Fruit fly (Drosophila melanogaster) whole organism, embryonic: ENCODE results near the gene Gdh.
A peak's percentile ranks its signal among the peaks of the same experiment; 100 is the strongest.

Source experiments
- Atf-2 ChIP-seq: fragments of 200-800 bp; sonication (Bioruptor generic); optimal IDR thresholded peaks from 2 replicates; lab custom pipeline; 2016; ENCODE audit warnings: missing biosample characterization, missing genetic modification characterization
- CG10267 ChIP-seq: fragments of 200-800 bp; sonication (Bioruptor generic); optimal IDR thresholded peaks from 2 replicates; lab custom pipeline; 2018; ENCODE audit warnings: missing biosample characterization, mild to moderate bottlenecking, missing genetic modification characterization, moderate library complexity
- CG10366 ChIP-seq: fragments of 200-800 bp; sonication (Bioruptor generic); IDR thresholded peaks from 2 replicates; pipeline ENCODE4 v1.3.6; 2022; ENCODE audit warnings: missing biosample characterization, missing genetic modification characterization
- CG11247 ChIP-seq: fragments of 200-800 bp; sonication (Bioruptor generic); IDR thresholded peaks from 2 replicates; pipeline ENCODE4 v1.3.6; 2022; ENCODE audit warnings: missing biosample characterization, missing genetic modification characterization
- CG11456 ChIP-seq: fragments of 200-800 bp; sonication (Bioruptor generic); IDR thresholded peaks from 3 replicates; pipeline ENCODE4 v1.3.6; 2022; ENCODE audit warnings: missing biosample characterization, missing genetic modification characterization
- CG11723 ChIP-seq: fragments of 200-800 bp; sonication (Bioruptor generic); optimal IDR thresholded peaks from 2 replicates; lab custom pipeline; 2017; ENCODE audit warnings: missing biosample characterization, mild to moderate bottlenecking, missing genetic modification characterization
- CG12071 ChIP-seq: fragments of 200-800 bp; sonication (Bioruptor generic); optimal IDR thresholded peaks from 3 replicates; lab custom pipeline; 2018; ENCODE audit warnings: missing biosample characterization, mild to moderate bottlenecking, missing genetic modification characterization
- CG12104 ChIP-seq: fragments of 200-800 bp; sonication (Bioruptor generic); optimal IDR thresholded peaks from 3 replicates; lab custom pipeline; 2016; ENCODE audit warnings: missing biosample characterization, missing genetic modification characterization
- CG12299 ChIP-seq: fragments of 200-800 bp; sonication (Bioruptor generic); optimal IDR thresholded peaks from 2 replicates; lab custom pipeline; 2018; ENCODE audit warnings: missing biosample characterization, mild to moderate bottlenecking, missing genetic modification characterization
- CG12659 ChIP-seq: fragments of 200-800 bp; sonication (Bioruptor generic); optimal IDR thresholded peaks from 3 replicates; lab custom pipeline; 2017; ENCODE audit warnings: mild to moderate bottlenecking, missing biosample characterization, missing genetic modification reagents, missing genetic modification characterization
- CG13296 ChIP-seq: fragments of 200-800 bp; sonication (Bioruptor generic); optimal IDR thresholded peaks from 3 replicates; lab custom pipeline; 2018; ENCODE audit warnings: missing biosample characterization, mild to moderate bottlenecking, missing genetic modification characterization
- CG15073 ChIP-seq: fragments of 200-800 bp; sonication (Bioruptor generic); optimal IDR thresholded peaks from 2 replicates; lab custom pipeline; 2016; ENCODE audit warnings: missing biosample characterization, missing genetic modification characterization
- CG17359 ChIP-seq: fragments of 200-800 bp; sonication (Bioruptor generic); optimal IDR thresholded peaks from 3 replicates; lab custom pipeline; 2018; ENCODE audit warnings: missing biosample characterization, mild to moderate bottlenecking, missing genetic modification characterization, moderate library complexity
- CG17385 ChIP-seq: fragments of 200-800 bp; sonication (Bioruptor generic); optimal IDR thresholded peaks from 3 replicates; lab custom pipeline; 2018; ENCODE audit warnings: missing biosample characterization, mild to moderate bottlenecking, missing genetic modification characterization
- CG17802 ChIP-seq: fragments of 200-800 bp; sonication (Bioruptor generic); optimal IDR thresholded peaks from 2 replicates; lab custom pipeline; 2018; ENCODE audit warnings: missing biosample characterization, mild to moderate bottlenecking, missing genetic modification characterization, moderate library complexity
- CG18619 ChIP-seq: fragments of 200-800 bp; sonication (Bioruptor generic); optimal IDR thresholded peaks from 3 replicates; lab custom pipeline; 2017; ENCODE audit warnings: missing biosample characterization, mild to moderate bottlenecking, missing genetic modification characterization
- CG3995 ChIP-seq: fragments of 200-800 bp; sonication (Bioruptor generic); optimal IDR thresholded peaks from 3 replicates; lab custom pipeline; 2016; ENCODE audit warnings: missing biosample characterization, missing genetic modification characterization
- CG6765 ChIP-seq: fragments of 200-800 bp; sonication (Bioruptor generic); optimal IDR thresholded peaks from 3 replicates; lab custom pipeline; 2017; ENCODE audit warnings: missing biosample characterization, mild to moderate bottlenecking, missing genetic modification characterization
- CG7928 ChIP-seq: fragments of 200-800 bp; sonication (Bioruptor generic); optimal IDR thresholded peaks from 2 replicates; lab custom pipeline; 2017; ENCODE audit warnings: missing biosample characterization, mild to moderate bottlenecking, missing genetic modification characterization
- CG9215 ChIP-seq: fragments of 200-800 bp; sonication (Bioruptor generic); IDR thresholded peaks from 2 replicates; pipeline ENCODE4 v1.3.6; 2022; ENCODE audit warnings: missing biosample characterization, missing genetic modification characterization
- CG9797 ChIP-seq: fragments of 200-800 bp; sonication (Bioruptor generic); optimal IDR thresholded peaks from 3 replicates; lab custom pipeline; 2018; ENCODE audit warnings: missing biosample characterization, mild to moderate bottlenecking, missing genetic modification characterization
- Dad ChIP-seq: fragments of 200-800 bp; sonication (Bioruptor generic); optimal IDR thresholded peaks from 3 replicates; lab custom pipeline; 2016; ENCODE audit warnings: missing biosample characterization, missing genetic modification characterization
- Dip3 ChIP-seq: fragments of 200-800 bp; sonication (Bioruptor generic); optimal IDR thresholded peaks from 3 replicates; lab custom pipeline; 2016; ENCODE audit warnings: missing biosample characterization, missing genetic modification characterization
- Doc3 ChIP-seq: fragments of 200-800 bp; sonication (Bioruptor generic); IDR thresholded peaks from 3 replicates; pipeline ENCODE4 v1.3.6; 2022; ENCODE audit warnings: missing biosample characterization, missing genetic modification characterization; ENCODE audit not compliant: partially characterized antibody
- Dp ChIP-seq: fragments of 200-800 bp; sonication (Bioruptor generic); optimal IDR thresholded peaks from 2 replicates; lab custom pipeline; 2018; ENCODE audit warnings: missing biosample characterization, mild to moderate bottlenecking, missing genetic modification characterization, moderate library complexity
- Fer2 ChIP-seq: fragments of 200-800 bp; sonication (Bioruptor generic); optimal IDR thresholded peaks from 2 replicates; lab custom pipeline; 2018; ENCODE audit warnings: missing biosample characterization, mild to moderate bottlenecking, missing genetic modification characterization, moderate library complexity
- H2.0 ChIP-seq: fragments of 200-800 bp; sonication (Bioruptor generic); IDR thresholded peaks from 2 replicates; pipeline ENCODE4 v1.3.6; 2022; ENCODE audit warnings: missing biosample characterization, missing genetic modification characterization
- Lpt ChIP-seq: fragments of >200 bp; optimal IDR thresholded peaks from 2 replicates; lab custom pipeline; 2018; ENCODE audit warnings: missing biosample characterization, missing genetic modification characterization
- Mes4 ChIP-seq: fragments of 200-800 bp; sonication (Bioruptor generic); optimal IDR thresholded peaks from 2 replicates; lab custom pipeline; 2016; ENCODE audit warnings: missing biosample characterization, missing genetic modification characterization
- Pdp1 ChIP-seq, 2 experiments: fragments of 200-800 bp; sonication (Bioruptor generic); optimal IDR thresholded peaks; 3 replicates each; lab custom pipeline; 2016; ENCODE audit warnings: missing biosample characterization in 2 of 2, missing genetic modification characterization in 2 of 2, mild to moderate bottlenecking in 1 of 2, moderate library complexity in 1 of 2
- Rx ChIP-seq: fragments of 200-800 bp; sonication (Bioruptor generic); IDR thresholded peaks from 2 replicates; pipeline ENCODE4 v1.3.6; 2022; ENCODE audit warnings: missing biosample characterization, missing genetic modification characterization
- Sry-δ ChIP-seq: fragments of 200-800 bp; sonication (Bioruptor generic); optimal IDR thresholded peaks from 2 replicates; lab custom pipeline; 2016; ENCODE audit warnings: missing biosample characterization, missing genetic modification characterization
- Taf1 ChIP-seq: fragments of 200-800 bp; sonication (Bioruptor generic); IDR thresholded peaks from 2 replicates; pipeline ENCODE4 v1.3.6; 2022; ENCODE audit warnings: missing biosample characterization, missing genetic modification characterization
- YL-1 ChIP-seq: fragments of 200-800 bp; sonication (Bioruptor generic); optimal IDR thresholded peaks from 3 replicates; lab custom pipeline; 2017; ENCODE audit warnings: missing biosample characterization, mild to moderate bottlenecking, missing genetic modification characterization
- aop ChIP-seq: fragments of 200-800 bp; sonication (Bioruptor generic); IDR thresholded peaks from 2 replicates; pipeline ENCODE4 v1.3.6; 2022; ENCODE audit warnings: missing biosample characterization, missing genetic modification characterization
- ase ChIP-seq: fragments of 200-800 bp; sonication (Bioruptor generic); IDR thresholded peaks from 3 replicates; pipeline ENCODE4 v1.3.6; 2022; ENCODE audit warnings: missing biosample characterization, missing genetic modification characterization
- cwo ChIP-seq: fragments of 200-800 bp; sonication (Bioruptor generic); optimal IDR thresholded peaks from 3 replicates; lab custom pipeline; 2017; ENCODE audit warnings: missing biosample characterization, missing genetic modification characterization, mild to moderate bottlenecking, moderate library complexity, missing genetic modification reagents
- eve ChIP-seq, 2 experiments: fragments of >200 bp; optimal IDR thresholded peaks; 2 replicates each; lab custom pipeline; 2017; ENCODE audit warnings: missing biosample characterization in 2 of 2, missing genetic modification characterization in 2 of 2
- gem ChIP-seq: fragments of 200-800 bp; sonication (Bioruptor generic); optimal IDR thresholded peaks from 2 replicates; lab custom pipeline; 2019; ENCODE audit warnings: missing biosample characterization, mild to moderate bottlenecking, missing genetic modification characterization, moderate library complexity
- gsb ChIP-seq: fragments of 200-800 bp; sonication (Bioruptor generic); IDR thresholded peaks from 2 replicates; pipeline ENCODE4 v1.3.6; 2022; ENCODE audit warnings: missing biosample characterization, missing genetic modification characterization
- nom ChIP-seq: fragments of 200-800 bp; sonication (Bioruptor generic); optimal IDR thresholded peaks from 2 replicates; lab custom pipeline; 2017; ENCODE audit warnings: missing biosample characterization, missing genetic modification characterization, mild to moderate bottlenecking, moderate library complexity, missing genetic modification reagents
- pros ChIP-seq: fragments of 200-800 bp; sonication (Bioruptor generic); optimal IDR thresholded peaks from 3 replicates; lab custom pipeline; 2019; ENCODE audit warnings: missing biosample characterization, mild to moderate bottlenecking, missing genetic modification characterization, moderate library complexity
- pzg ChIP-seq: fragments of 200-800 bp; sonication (Bioruptor generic); optimal IDR thresholded peaks from 3 replicates; lab custom pipeline; 2018; ENCODE audit warnings: missing biosample characterization, mild to moderate bottlenecking, missing genetic modification characterization, moderate library complexity
- repo ChIP-seq: fragments of 200-800 bp; sonication (Bioruptor generic); optimal IDR thresholded peaks from 2 replicates; lab custom pipeline; 2016; ENCODE audit warnings: missing biosample characterization, missing genetic modification characterization
- sens ChIP-seq: fragments of 200-800 bp; sonication (Bioruptor generic); peaks from one replicate; lab custom pipeline; 2016; ENCODE audit warnings: missing biosample characterization, missing genetic modification characterization
- ssp ChIP-seq: fragments of 200-800 bp; sonication (Bioruptor generic); IDR thresholded peaks from 2 replicates; pipeline ENCODE4 v1.3.6; 2022; ENCODE audit warnings: missing biosample characterization, missing genetic modification characterization
- tin ChIP-seq: fragments of 200-800 bp; sonication (Bioruptor generic); optimal IDR thresholded peaks from 3 replicates; lab custom pipeline; 2016; ENCODE audit warnings: missing biosample characterization, missing genetic modification characterization
- trem ChIP-seq: fragments of 200-800 bp; optimal IDR thresholded peaks from 3 replicates; lab custom pipeline; 2019; ENCODE audit warnings: missing biosample characterization, mild to moderate bottlenecking, missing genetic modification characterization, moderate library complexity
- tup ChIP-seq: fragments of 200-800 bp; sonication (Bioruptor generic); optimal IDR thresholded peaks from 2 replicates; lab custom pipeline; 2016; ENCODE audit warnings: missing biosample characterization, mild to moderate bottlenecking, missing genetic modification characterization, moderate library complexity
- vvl ChIP-seq: fragments of 200-800 bp; sonication (Bioruptor generic); IDR thresholded peaks from 2 replicates; pipeline ENCODE4 v1.3.6; 2022; ENCODE audit warnings: missing biosample characterization, missing genetic modification characterization

Gene Gdh

DNA sequence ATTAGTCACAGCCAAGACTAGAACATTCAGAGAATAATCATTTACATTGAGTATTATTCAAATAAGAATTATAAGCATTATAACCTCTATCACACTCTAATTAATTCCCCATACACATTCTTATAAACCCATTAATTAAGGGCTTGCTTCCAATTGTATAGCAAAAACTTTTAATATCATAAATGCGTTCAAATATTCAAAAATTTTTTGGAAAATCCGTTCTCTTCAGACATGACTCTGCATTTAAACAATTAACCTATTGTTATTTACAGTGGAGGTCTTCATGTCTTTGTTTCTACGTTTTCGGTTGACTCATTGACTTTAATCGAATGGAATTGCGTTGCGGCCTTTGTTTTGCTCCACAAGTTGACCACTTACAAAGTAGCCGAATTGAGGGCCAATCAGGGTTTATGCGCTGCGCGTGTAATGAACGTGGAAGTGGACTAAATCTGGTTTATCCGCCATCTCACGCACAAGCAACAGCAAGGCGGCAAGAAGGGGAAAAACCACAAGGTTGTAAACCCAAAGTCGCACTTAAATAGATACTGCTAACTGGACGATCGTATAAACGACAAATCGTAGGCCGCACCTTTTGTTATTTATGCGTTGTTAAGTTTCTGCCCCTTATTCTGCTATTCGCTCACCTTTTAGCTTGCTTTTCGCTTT is 21.9 kb downstream of the Gdh start (continued):
- TF ChIP-seq ase (GFP tag; lab: Robert Waterston, UW) (peak; percentile 30; the same call in 1 of the 3 replicates), CG18619 (GFP tag; lab: Kevin White, UChicago) (peak; percentile 14), pzg (peak; percentile 2), CG3995 (GFP tag; lab: Kevin White, UChicago) (no peak), Dad (GFP tag; lab: Kevin White, UChicago) (peak; percentile 39), trem (no peak), cwo (GFP tag; lab: Kevin White, UChicago) (peak; percentile 53), CG17359 (tag; lab: Kevin White, UChicago) (peak; percentile 40), Fer2 (tag; lab: Kevin White, UChicago) (peak; percentile 55), Doc3 (GFP tag; lab: Robert Waterston, UW) (no peak), Dp (GFP tag; lab: Kevin White, UChicago) (no peak), tin (GFP tag; lab: Kevin White, UChicago) (peak; percentile 20), Sry-δ (GFP tag; lab: Kevin White, UChicago) (no peak), aop (GFP tag; lab: Robert Waterston, UW) (no peak), repo (GFP tag; lab: Kevin White, UChicago) (no peak), CG13296 (GFP tag; lab: Kevin White, UChicago) (peak; percentile 59), pros (no peak), CG15073 (GFP tag; lab: Kevin White, UChicago) (no peak), Rx (GFP tag; lab: Robert Waterston, UW) (peak; percentile 33), Dip3 (GFP tag; lab: Kevin White, UChicago) (peak; percentile 31), YL-1 (GFP tag; lab: Kevin White, UChicago) (no peak), CG10366 (GFP tag; lab: Robert Waterston, UW) (peak; percentile 54), CG9215 (GFP tag; lab: Robert Waterston, UW) (peak; percentile 40; the same call in 1 of the 2 replicates), CG12659 (peak; percentile 51), CG6765 (GFP tag; lab: Kevin White, UChicago) (peak; percentile 40), CG17802 (tag; lab: Kevin White, UChicago) (no peak), CG11247 (GFP tag; lab: Robert Waterston, UW) (peak; percentile 66), CG10267 (tag; lab: Kevin White, UChicago) (no peak), CG7928 (GFP tag; lab: Kevin White, UChicago) (no peak), CG9797 (GFP tag; lab: Kevin White, UChicago) (no peak), CG12104 (GFP tag; lab: Kevin White, UChicago) (no peak), gem (tag; lab: Kevin White, UChicago) (peak; percentile 39), nom (GFP tag; lab: Kevin White, UChicago) (peak; percentile 58), CG11456 (GFP tag; lab: Robert Waterston, UW) (peak; percentile 81), tup (no peak), Mes4 (peak; percentile 9), eve (GFP tag; optimal IDR thresholded peaks at IDR 0.05; lab: Kevin White, UChicago) (no peak), CG11723 (GFP tag; lab: Kevin White, UChicago) (no peak), Lpt (GFP tag; lab: Kevin White, UChicago) (no peak), CG12299 (tag; lab: Kevin White, UChicago) (peak; percentile 71), CG17385 (GFP tag; lab: Kevin White, UChicago) (peak; percentile 25), CG12071 (GFP tag; lab: Kevin White, UChicago) (peak; percentile 52), sens (GFP tag; lab: Kevin White, UChicago) (peak; percentile 84), Pdp1 (GFP tag; optimal IDR thresholded peaks at IDR 0.05; lab: Kevin White, UChicago) (peak; percentile 3 to 9), H2.0 (peak; percentile 44), vvl (GFP tag; lab: Robert Waterston, UW) (peak; percentile 73), Taf1 (GFP tag; lab: Robert Waterston, UW) (peak; percentile 67; the same call in 1 of the 2 replicates), gsb (GFP tag; lab: Robert Waterston, UW) (peak; percentile 71), Atf-2 (GFP tag; lab: Kevin White, UChicago) (no peak), ssp (GFP tag; lab: Robert Waterston, UW) (peak; percentile 35)
